Worm (Caenorhabditis elegans): ENCODE measurements around the gene F53A9.8.

- TF ChIP-seq him-1 (tag; optimal IDR thresholded peaks at IDR 0.05) = no peak
- no peak for TF ChIP-seq W03F9.2 (tag; optimal IDR thresholded peaks at IDR 0.05)
- TF ChIP-seq dao-5 (tag; optimal IDR thresholded peaks at IDR 0.05) = no peak
Measured at ce11 chrX:8697517-8697916, 21.2 kb downstream of the F53A9.8 start, which contains the start of gene frpr-8.
